Worm (Caenorhabditis elegans) whole organism, L4 larva: Measurements from ENCODE around the gene lbp-9.

Source experiments
- D1046.2 ChIP-seq: fragments of 200-800 bp; sonication (Bioruptor generic); IDR thresholded peaks from 2 replicates; pipeline ENCODE4 v1.3.6; 2022; ENCODE audit warnings: missing genetic modification characterization, missing compliant biosample characterization
- F44E2.7 ChIP-seq: fragments of 200-800 bp; sonication (Bioruptor generic); IDR thresholded peaks from 2 replicates; pipeline ENCODE4 v2.1.2; 2022; ENCODE audit warnings: missing genetic modification characterization, missing compliant biosample characterization
- R02D3.7 ChIP-seq: fragments of 150-350 bp; sonication (generic microtip); optimal IDR thresholded peaks from 3 replicates; lab custom pipeline; 2014; ENCODE audit warnings: missing biosample characterization, missing genetic modification characterization
- T26A8.4 ChIP-seq: fragments of 200-800 bp; sonication (Bioruptor generic); IDR thresholded peaks from 2 replicates; pipeline ENCODE4 v1.3.6; 2022; ENCODE audit warnings: missing genetic modification characterization, missing compliant biosample characterization
- Y5F2A.4 ChIP-seq: fragments of 200-800 bp; sonication (Bioruptor generic); optimal IDR thresholded peaks from 2 replicates; lab custom pipeline; 2018; ENCODE audit warnings: mild to moderate bottlenecking, missing genetic modification characterization, missing compliant biosample characterization
- ZK337.2 ChIP-seq: fragments of 200-800 bp; sonication (Bioruptor generic); IDR thresholded peaks from 2 replicates; pipeline ENCODE4 v1.3.6; 2022; ENCODE audit warnings: missing genetic modification reagents, missing genetic modification characterization, missing compliant biosample characterization
- ZK546.5 ChIP-seq, 2 experiments: sonication (generic microtip); optimal IDR thresholded peaks; 2 replicates each; lab custom pipeline; 2017; ENCODE audit warnings: missing biosample characterization in 2 of 2, missing genetic modification characterization in 2 of 2
- aha-1 ChIP-seq: fragments of 150-350 bp; peaks from one replicate; lab custom pipeline; 2014; ENCODE audit warnings: missing biosample characterization, missing genetic modification characterization
- aly-2 ChIP-seq: sonication (generic microtip); optimal IDR thresholded peaks from 2 replicates; lab custom pipeline; 2018; ENCODE audit warnings: missing biosample characterization, missing genetic modification characterization
- arid-1 ChIP-seq: fragments of 200-800 bp; sonication (Bioruptor generic); conservative IDR thresholded peaks from 2 replicates; pipeline ENCODE4 v1.3.6; 2022; ENCODE audit warnings: missing genetic modification reagents, missing genetic modification characterization, missing compliant biosample characterization
- ceh-20 ChIP-seq: fragments of 200-800 bp; sonication (Bioruptor generic); IDR thresholded peaks from 2 replicates; pipeline ENCODE4 v1.3.6; 2022; ENCODE audit warnings: missing genetic modification reagents, missing genetic modification characterization, missing compliant biosample characterization
- ceh-28 ChIP-seq: fragments of 150-350 bp; optimal IDR thresholded peaks from 2 replicates; lab custom pipeline; 2014; ENCODE audit warnings: missing biosample characterization, missing genetic modification reagents, missing genetic modification characterization
- ceh-32 ChIP-seq: sonication (generic microtip); optimal IDR thresholded peaks from 2 replicates; lab custom pipeline; 2016; ENCODE audit warnings: mild to moderate bottlenecking, missing genetic modification characterization, missing compliant biosample characterization; ENCODE audit not compliant: poor library complexity
- ceh-44 ChIP-seq: fragments of 200-800 bp; sonication (Bioruptor generic); IDR thresholded peaks from 2 replicates; pipeline ENCODE4 v1.3.6; 2022; ENCODE audit warnings: missing genetic modification reagents, missing genetic modification characterization, missing compliant biosample characterization
- daf-12 ChIP-seq: fragments of 150-350 bp; optimal IDR thresholded peaks from 2 replicates; lab custom pipeline; 2014; ENCODE audit warnings: missing biosample characterization, missing genetic modification reagents, missing genetic modification characterization
- daf-19 ChIP-seq: fragments of 200-800 bp; sonication (Bioruptor generic); conservative IDR thresholded peaks from 2 replicates; pipeline ENCODE4 v1.3.6; 2022; ENCODE audit warnings: missing genetic modification characterization, missing compliant biosample characterization
- daf-8 ChIP-seq: fragments of 200-800 bp; sonication (Bioruptor generic); IDR thresholded peaks from 2 replicates; pipeline ENCODE4 v1.3.6; 2022; ENCODE audit warnings: missing genetic modification characterization, missing compliant biosample characterization
- dmd-6 ChIP-seq: fragments of 200-800 bp; sonication (Bioruptor generic); IDR thresholded peaks from 2 replicates; pipeline ENCODE4 v1.3.6; 2022; ENCODE audit warnings: missing genetic modification reagents, missing genetic modification characterization, missing compliant biosample characterization
- fkh-10 ChIP-seq: fragments of 150-350 bp; optimal IDR thresholded peaks from 2 replicates; lab custom pipeline; 2014; ENCODE audit warnings: missing biosample characterization, missing genetic modification reagents, missing genetic modification characterization
- fos-1 ChIP-seq: fragments of 150-350 bp; optimal IDR thresholded peaks from 2 replicates; lab custom pipeline; 2014; ENCODE audit warnings: missing biosample characterization, missing genetic modification characterization
- hif-1 ChIP-seq, 2 experiments: sonication (generic microtip); optimal IDR thresholded peaks; 2 replicates each; lab custom pipeline; 2016 to 2017; ENCODE audit warnings: missing compliant biosample characterization in 2 of 2, missing genetic modification characterization in 2 of 2, missing genetic modification reagents in 2 of 2, missing genotype in 2 of 2, mild to moderate bottlenecking in 1 of 2
- hlh-11 ChIP-seq: fragments of 200-800 bp; sonication (Bioruptor generic); optimal IDR thresholded peaks from 2 replicates; lab custom pipeline; 2018; ENCODE audit warnings: mild to moderate bottlenecking, missing genetic modification characterization, missing compliant biosample characterization
- hmg-1.1 ChIP-seq: fragments of 200-800 bp; sonication (Bioruptor generic); IDR thresholded peaks from 2 replicates; pipeline ENCODE4 v1.3.6; 2022; ENCODE audit warnings: missing genetic modification reagents, missing genetic modification characterization, missing compliant biosample characterization
- jun-1 ChIP-seq: fragments of 150-350 bp; optimal IDR thresholded peaks from 2 replicates; lab custom pipeline; 2014; ENCODE audit warnings: missing biosample characterization, missing genetic modification reagents, missing genetic modification characterization
- lim-7 ChIP-seq: fragments of 200-800 bp; sonication (Bioruptor generic); IDR thresholded peaks from 2 replicates; pipeline ENCODE4 v1.3.6; 2022; ENCODE audit warnings: missing genetic modification characterization, missing compliant biosample characterization
- lin-1 ChIP-seq: fragments of 200-800 bp; sonication (Bioruptor generic); IDR thresholded peaks from 2 replicates; pipeline ENCODE4 v1.3.6; 2022; ENCODE audit warnings: missing genetic modification reagents, missing genetic modification characterization, missing compliant biosample characterization
- lin-13 ChIP-seq: fragments of 150-350 bp; optimal IDR thresholded peaks from 2 replicates; lab custom pipeline; 2014; ENCODE audit warnings: missing biosample characterization, missing genetic modification reagents, missing genetic modification characterization
- lin-29 ChIP-seq: fragments of 200-800 bp; sonication (Bioruptor generic); IDR thresholded peaks from 2 replicates; pipeline ENCODE4 v1.3.6; 2022; ENCODE audit warnings: missing genetic modification reagents, missing genetic modification characterization, missing compliant biosample characterization
- lin-38 ChIP-seq: fragments of 200-800 bp; sonication (Bioruptor generic); IDR thresholded peaks from 2 replicates; pipeline ENCODE4 v1.3.6; 2022; ENCODE audit warnings: missing genetic modification reagents, missing genetic modification characterization, missing compliant biosample characterization
- lin-39 ChIP-seq: fragments of 150-350 bp; optimal IDR thresholded peaks from 2 replicates; lab custom pipeline; 2014; ENCODE audit warnings: missing biosample characterization, missing genetic modification reagents, missing genetic modification characterization
- madf-5 ChIP-seq, 2 experiments: fragments of 200-800 bp; sonication (Bioruptor generic); IDR thresholded peaks; 2 replicates each; pipeline ENCODE4 v1.3.6; 2022; ENCODE audit warnings: missing compliant biosample characterization in 2 of 2, missing genetic modification characterization in 2 of 2
- madf-9 ChIP-seq: fragments of 200-800 bp; sonication (Bioruptor generic); conservative IDR thresholded peaks from 2 replicates; pipeline ENCODE4 v1.3.6; 2022; ENCODE audit warnings: missing genetic modification reagents, missing genetic modification characterization, missing compliant biosample characterization
- mes-2 ChIP-seq: sonication (generic microtip); optimal IDR thresholded peaks from 2 replicates; lab custom pipeline; 2016; ENCODE audit warnings: missing genotype, mild to moderate bottlenecking, missing genetic modification characterization, missing compliant biosample characterization; ENCODE audit not compliant: poor library complexity, severe bottlenecking
- mxl-3 ChIP-seq: fragments of 200-800 bp; sonication (Bioruptor generic); optimal IDR thresholded peaks from 2 replicates; lab custom pipeline; 2018; ENCODE audit warnings: mild to moderate bottlenecking, missing genetic modification characterization, missing compliant biosample characterization
- nhr-102 ChIP-seq: sonication (generic microtip); optimal IDR thresholded peaks from 2 replicates; lab custom pipeline; 2016; ENCODE audit warnings: mild to moderate bottlenecking, missing genetic modification characterization, moderate library complexity, missing compliant biosample characterization
- nhr-28 ChIP-seq: fragments of 150-350 bp; optimal IDR thresholded peaks from 2 replicates; lab custom pipeline; 2014; ENCODE audit warnings: missing biosample characterization, missing genetic modification characterization
- nhr-41 ChIP-seq: fragments of 200-800 bp; sonication (Bioruptor generic); IDR thresholded peaks from 2 replicates; pipeline ENCODE4 v1.3.6; 2022; ENCODE audit warnings: missing genetic modification reagents, missing genetic modification characterization, missing compliant biosample characterization
- nhr-76 ChIP-seq: fragments of 150-350 bp; optimal IDR thresholded peaks from 2 replicates; lab custom pipeline; 2014; ENCODE audit warnings: missing biosample characterization, missing genetic modification characterization
- nhr-77 ChIP-seq: fragments of 150-350 bp; optimal IDR thresholded peaks from 2 replicates; lab custom pipeline; 2014; ENCODE audit warnings: missing biosample characterization, missing genetic modification characterization
- pqm-1 ChIP-seq: sonication (generic microtip); optimal IDR thresholded peaks from 2 replicates; lab custom pipeline; 2017; ENCODE audit warnings: missing biosample characterization, missing genetic modification characterization
- sdz-12 ChIP-seq: fragments of 200-800 bp; sonication (Bioruptor generic); optimal IDR thresholded peaks from 2 replicates; lab custom pipeline; 2018; ENCODE audit warnings: mild to moderate bottlenecking, missing genetic modification characterization, missing compliant biosample characterization
- set-16 ChIP-seq: fragments of 200-800 bp; sonication (Bioruptor generic); IDR thresholded peaks from 2 replicates; pipeline ENCODE4 v1.3.6; 2022; ENCODE audit warnings: missing genetic modification reagents, missing genetic modification characterization, missing compliant biosample characterization
- tra-1 ChIP-seq: fragments of 200-800 bp; sonication (Bioruptor generic); IDR thresholded peaks from 2 replicates; pipeline ENCODE4 v1.3.6; 2022; ENCODE audit warnings: missing genetic modification reagents, missing genetic modification characterization, missing compliant biosample characterization
- unc-62 ChIP-seq, 3 experiments: fragments of 150-350 bp in 1 of 3; sonication (generic microtip); optimal IDR thresholded peaks in 2 of 3; peaks in 1 of 3; 1 replicate in 1 of 3; 2 replicates in 2 of 3; lab custom pipeline; 2014 to 2017; ENCODE audit warnings: missing biosample characterization in 3 of 3, missing genetic modification characterization in 3 of 3, missing genetic modification reagents in 3 of 3, missing genotype in 1 of 3
- zfp-2 ChIP-seq: sonication (generic microtip); optimal IDR thresholded peaks from 2 replicates; lab custom pipeline; 2016; ENCODE audit warnings: mild to moderate bottlenecking, missing genetic modification characterization, missing compliant biosample characterization
- zfp-3 ChIP-seq: fragments of 200-800 bp; sonication (Bioruptor generic); conservative IDR thresholded peaks from 2 replicates; pipeline ENCODE4 v1.3.6; 2022; ENCODE audit warnings: missing genetic modification reagents, missing genetic modification characterization, missing compliant biosample characterization
- zip-11 ChIP-seq: fragments of 200-800 bp; sonication (Bioruptor generic); IDR thresholded peaks from 2 replicates; pipeline ENCODE4 v1.3.6; 2022; ENCODE audit warnings: missing genetic modification characterization, missing compliant biosample characterization
- zip-2 ChIP-seq: fragments of 150-350 bp; optimal IDR thresholded peaks from 2 replicates; lab custom pipeline; 2014; ENCODE audit warnings: missing biosample characterization, missing genetic modification characterization
- ztf-7 ChIP-seq: fragments of 150-350 bp; optimal IDR thresholded peaks from 2 replicates; lab custom pipeline; 2014; ENCODE audit warnings: missing biosample characterization, missing genetic modification characterization

lbp-9 gene

ce11 chrV:2057324-2057723, 10.9 kb upstream of the lbp-9 start, which contains the start of gene comt-3:
comt-3 (plus strand) TSS chrV:2057537.
- TF ChIP-seq nhr-28 (tag; lab: Kevin White, UChicago) (peak; percentile 30), pqm-1 (peak; percentile 29), fos-1 (tag; lab: Kevin White, UChicago) (no peak), R02D3.7 (no peak)

ce11 chrV:2066780-2067179, 1.5 kb upstream of the lbp-9 start, which contains the start of gene nhr-86:
nhr-86 (minus strand) TSS chrV:2066850.
- TF ChIP-seq hlh-11 (tag; lab: Kevin White, UChicago) = peak; percentile 25
- 0 out of 2 replicates have a peak, but pooled peaks have one; percentile 12 for TF ChIP-seq hmg-1.1 (GFP tag; lab: Robert Waterston, UW)
- TF ChIP-seq jun-1 (tag; lab: Kevin White, UChicago) = no peak
- TF ChIP-seq aly-2 (tag; lab: Kevin White, UChicago) = no peak
- TF ChIP-seq sdz-12 (GFP tag; lab: Kevin White, UChicago) = no peak
- no peak for TF ChIP-seq F44E2.7 (GFP tag; lab: Robert Waterston, UW)
- peak; percentile 99 for TF ChIP-seq nhr-28 (tag; lab: Kevin White, UChicago)
- peak in 1 of 2 experiments; percentile 33 for TF ChIP-seq unc-62 (GFP tag; optimal IDR thresholded peaks at IDR 0.05 in 1 of 2; lab: Kevin White, UChicago)
- TF ChIP-seq unc-62 (tag; optimal IDR thresholded peaks at IDR 0.05; lab: Kevin White, UChicago) = no peak
- TF ChIP-seq dmd-6 = peak; percentile 16; the same call in 1 of the 2 replicates
- TF ChIP-seq T26A8.4 (GFP tag; lab: Robert Waterston, UW) = no peak
- no peak for TF ChIP-seq daf-19 (GFP tag; lab: Robert Waterston, UW)
- no peak for TF ChIP-seq daf-8 (GFP tag; lab: Robert Waterston, UW)
- no peak for TF ChIP-seq ceh-44
- no peak for TF ChIP-seq lim-7 (GFP tag; lab: Robert Waterston, UW)
- TF ChIP-seq tra-1 (GFP tag; lab: Robert Waterston, UW) = no peak
- no peak for TF ChIP-seq lin-1
- peak; percentile 13 for TF ChIP-seq mes-2 (tag; lab: Kevin White, UChicago)
- no peak for TF ChIP-seq zfp-3
- no peak for TF ChIP-seq lin-38
- TF ChIP-seq D1046.2 = no peak
- TF ChIP-seq nhr-102 (tag; lab: Kevin White, UChicago) = no peak
- TF ChIP-seq ceh-32 (tag; lab: Kevin White, UChicago) = no peak
- no peak for TF ChIP-seq madf-9 (GFP tag; lab: Robert Waterston, UW)
- no peak for TF ChIP-seq fkh-10
- TF ChIP-seq zip-11 (GFP tag; lab: Robert Waterston, UW) = no peak
- TF ChIP-seq hif-1 (tag; optimal IDR thresholded peaks at IDR 0.05; lab: Kevin White, UChicago) = peak in 1 of 2 experiments; percentile 12
- TF ChIP-seq madf-5 (GFP tag; IDR thresholded peaks at IDR 0.05; lab: Robert Waterston, UW) = no peak
- no peak for TF ChIP-seq arid-1 (GFP tag; lab: Robert Waterston, UW)
- TF ChIP-seq pqm-1 = peak; percentile 19
- TF ChIP-seq mxl-3 (GFP tag; lab: Kevin White, UChicago) = no peak
- no peak for TF ChIP-seq zfp-2 (tag; lab: Kevin White, UChicago)
- TF ChIP-seq ceh-20 = no peak
- no peak for TF ChIP-seq daf-12
- TF ChIP-seq R02D3.7 = no peak
- no peak for TF ChIP-seq aha-1 (tag; lab: Kevin White, UChicago)
- no peak for TF ChIP-seq ceh-28 (tag; lab: Kevin White, UChicago)
- TF ChIP-seq ZK337.2 (GFP tag; lab: Robert Waterston, UW) = no peak
- no peak for TF ChIP-seq nhr-76
- TF ChIP-seq lin-13 (GFP tag; lab: Kevin White, UChicago) = no peak
- TF ChIP-seq ztf-7 (tag; lab: Kevin White, UChicago) = no peak
- TF ChIP-seq lin-29 (GFP tag; lab: Robert Waterston, UW) = no peak
- TF ChIP-seq lin-39 (tag; lab: Kevin White, UChicago) = no peak
- TF ChIP-seq nhr-41 (GFP tag; lab: Robert Waterston, UW) = no peak
- no peak for TF ChIP-seq Y5F2A.4 (GFP tag; lab: Kevin White, UChicago)
- TF ChIP-seq nhr-77 = no peak
- TF ChIP-seq set-16 (GFP tag; lab: Robert Waterston, UW) = no peak
- no peak for TF ChIP-seq ZK546.5 (tag; optimal IDR thresholded peaks at IDR 0.05; lab: Kevin White, UChicago)
- no peak for TF ChIP-seq zip-2 (tag; lab: Kevin White, UChicago)
